Fruit fly (Drosophila melanogaster): ENCODE results near the gene CG14079.

Gene CG14079

dm6 chr3L:19079798-19080691 lies 17.8 kb upstream of the CG14079 start (continued):
- TF ChIP-seq dl (GFP tag; optimal IDR thresholded peaks at IDR 0.05; ENCODE audit: insufficient read depth in 1 of 2, partially characterized antibody in 2 of 2) (no peak), HLH106 (tag; optimal IDR thresholded peaks at IDR 0.05) (peak; percentile 58), tai (GFP tag; optimal IDR thresholded peaks at IDR 0.05) (peak; percentile 41), Sp1 (GFP tag; optimal IDR thresholded peaks at IDR 0.05) (peak; percentile 69), Jra (GFP tag; optimal IDR thresholded peaks at IDR 0.05) (peak; percentile 16), rgr (GFP tag; optimal IDR thresholded peaks at IDR 0.05) (peak; percentile 35), woc (GFP tag; optimal IDR thresholded peaks at IDR 0.05) (peak; percentile 66), Abd-B (GFP tag; optimal IDR thresholded peaks at IDR 0.05) (no peak), Vsx2 (GFP tag; optimal IDR thresholded peaks at IDR 0.05; ENCODE audit: partially characterized antibody) (no peak), ey (GFP tag; optimal IDR thresholded peaks at IDR 0.05) (peak; percentile 73), Rel (GFP tag; optimal IDR thresholded peaks at IDR 0.05) (no peak), Rel (tag; optimal IDR thresholded peaks at IDR 0.05) (no peak)

dm6 chr3L:19080926-19081700 lies 16.7 kb upstream of the CG14079 start:
- TF ChIP-seq Dif (GFP tag; optimal IDR thresholded peaks at IDR 0.05; ENCODE audit: partially characterized antibody) (peak; percentile 70), woc (GFP tag; optimal IDR thresholded peaks at IDR 0.05) (no peak), dl (GFP tag; optimal IDR thresholded peaks at IDR 0.05; ENCODE audit: insufficient read depth in 1 of 2, partially characterized antibody in 2 of 2) (peak; percentile 16 to 56), psq (GFP tag; optimal IDR thresholded peaks at IDR 0.05) (peak; percentile 72)

dm6 chr3L:19083126-19083525 lies 14.7 kb upstream of the CG14079 start:
- no peak for TF ChIP-seq Dfd (GFP tag; optimal IDR thresholded peaks at IDR 0.05)
- no peak for TF ChIP-seq N (GFP tag; optimal IDR thresholded peaks at IDR 0.05)
- no peak for TF ChIP-seq brk (GFP tag; optimal IDR thresholded peaks at IDR 0.05)
- no peak for TF ChIP-seq dl (GFP tag; optimal IDR thresholded peaks at IDR 0.05; ENCODE audit: insufficient read depth in 1 of 2, partially characterized antibody in 2 of 2)
- no peak for TF ChIP-seq pan (optimal IDR thresholded peaks at IDR 0.05)

- TF ChIP-seq ey (GFP tag; optimal IDR thresholded peaks at IDR 0.05) (no peak), lola (GFP tag; optimal IDR thresholded peaks at IDR 0.05) (no peak), h (GFP tag; optimal IDR thresholded peaks at IDR 0.05) (peak; percentile 26), br (GFP tag; optimal IDR thresholded peaks at IDR 0.05) (peak; percentile 13), fru (GFP tag; optimal IDR thresholded peaks at IDR 0.05) (no peak), tai (GFP tag; optimal IDR thresholded peaks at IDR 0.05) (peak; percentile 53), OdsH (GFP tag; optimal IDR thresholded peaks at IDR 0.05) (peak; percentile 4), psq (GFP tag; optimal IDR thresholded peaks at IDR 0.05) (peak; percentile 67)
These were observed 12.0 kb upstream of the CG14079 start for dm6 chr3L:19085688-19086363.

- TF ChIP-seq sage (GFP tag; optimal IDR thresholded peaks at IDR 0.05) = peak; percentile 62
- TF ChIP-seq CrebA (GFP tag; optimal IDR thresholded peaks at IDR 0.05; ENCODE audit: borderline replicate concordance) = no peak
- peak; percentile 85 for TF ChIP-seq rgr (GFP tag; optimal IDR thresholded peaks at IDR 0.05)
- no peak for TF ChIP-seq Vsx2 (GFP tag; optimal IDR thresholded peaks at IDR 0.05; ENCODE audit: partially characterized antibody)
- peak; percentile 80 for TF ChIP-seq Rel (GFP tag; optimal IDR thresholded peaks at IDR 0.05)
- peak; percentile 65 for TF ChIP-seq Rel (tag; optimal IDR thresholded peaks at IDR 0.05)
- TF ChIP-seq ey (GFP tag; optimal IDR thresholded peaks at IDR 0.05) = peak; percentile 68
- TF ChIP-seq sv (GFP tag; optimal IDR thresholded peaks at IDR 0.05) = peak; percentile 84
- peak; percentile 53 for TF ChIP-seq Dif (GFP tag; optimal IDR thresholded peaks at IDR 0.05; ENCODE audit: partially characterized antibody)
- peak; percentile 69 for TF ChIP-seq Dfd (GFP tag; optimal IDR thresholded peaks at IDR 0.05)
- TF ChIP-seq Hr78 (GFP tag; optimal IDR thresholded peaks at IDR 0.05) = no peak
- peak; percentile 35 for TF ChIP-seq br (GFP tag; optimal IDR thresholded peaks at IDR 0.05)
- TF ChIP-seq woc (GFP tag; optimal IDR thresholded peaks at IDR 0.05) = peak; percentile 63
- TF ChIP-seq h (GFP tag; optimal IDR thresholded peaks at IDR 0.05) = peak; percentile 77
- peak; percentile 81 for TF ChIP-seq brk (GFP tag; optimal IDR thresholded peaks at IDR 0.05)
- no peak for TF ChIP-seq jim (GFP tag; optimal IDR thresholded peaks at IDR 0.05)
- no peak for TF ChIP-seq dsf (GFP tag; optimal IDR thresholded peaks at IDR 0.05; ENCODE audit: borderline replicate concordance)
- TF ChIP-seq OdsH (GFP tag; optimal IDR thresholded peaks at IDR 0.05) = peak; percentile 87
- no peak for TF ChIP-seq Jra (GFP tag; optimal IDR thresholded peaks at IDR 0.05)
- no peak for TF ChIP-seq usp (GFP tag; optimal IDR thresholded peaks at IDR 0.05)
- no peak for TF ChIP-seq Mio (GFP tag; optimal IDR thresholded peaks at IDR 0.05)
- TF ChIP-seq Hr83 (GFP tag; optimal IDR thresholded peaks at IDR 0.05; ENCODE audit: poor library complexity, severe bottlenecking) = peak; percentile 29
- TF ChIP-seq GATAd (GFP tag; optimal IDR thresholded peaks at IDR 0.05) = no peak
- peak; percentile 82 for TF ChIP-seq psq (GFP tag; optimal IDR thresholded peaks at IDR 0.05)
These were observed 11.2 kb upstream of the CG14079 start, which contains the start of gene Mkp3 for dm6 chr3L:19086364-19087200. Gene Mkp3 (minus strand): TSS chr3L:19086426.

All from whole organism, wandering third instar larva.